Fruit fly (Drosophila melanogaster): Measurements from ENCODE around the gene Elo68beta.

The Elo68beta gene

dm6 chr3L:11093046-11093520 lies 8.4 kb downstream of the Elo68beta start, which contains the start of gene JIL-1 (continued):
- peak; percentile 63 for TF ChIP-seq Mad (GFP tag; optimal IDR thresholded peaks at IDR 0.05)
- TF ChIP-seq vfl (GFP tag; optimal IDR thresholded peaks at IDR 0.05), result peak; percentile 64
- TF ChIP-seq CG2712 (tag; optimal IDR thresholded peaks at IDR 0.05), result peak; percentile 44
- no peak; the same call in 1 of the 2 replicates for TF ChIP-seq CG1024 (GFP tag; IDR thresholded peaks at IDR 0.05)
- TF ChIP-seq Optix (GFP tag; IDR thresholded peaks at IDR 0.05), result no peak
- TF ChIP-seq CG15269 (tag; optimal IDR thresholded peaks at IDR 0.05), result peak; percentile 57
- TF ChIP-seq sima (GFP tag; optimal IDR thresholded peaks at IDR 0.05), result no peak
- no peak for TF ChIP-seq usp (GFP tag; optimal IDR thresholded peaks at IDR 0.05)
- TF ChIP-seq bbx (GFP tag; IDR thresholded peaks at IDR 0.05; ENCODE audit: partially characterized antibody), result peak; percentile 89
- peak; percentile 65 for TF ChIP-seq phol (tag; optimal IDR thresholded peaks at IDR 0.05)
- no peak for TF ChIP-seq CG8478 (optimal IDR thresholded peaks at IDR 0.05)
- peak; percentile 62 for TF ChIP-seq CG32772 (GFP tag; IDR thresholded peaks at IDR 0.05)
- peak; percentile 65 for TF ChIP-seq CG31224 (GFP tag; IDR thresholded peaks at IDR 0.05)
- TF ChIP-seq Atf6 (GFP tag; IDR thresholded peaks at IDR 0.05), result peak; percentile 67
- peak; percentile 48 for TF ChIP-seq az2 (GFP tag; optimal IDR thresholded peaks at IDR 0.05)
- peak; percentile 71; the same call in 2 of the 3 replicates for TF ChIP-seq CG6175 (GFP tag; IDR thresholded peaks at IDR 0.05)
- TF ChIP-seq Sry-δ (GFP tag; optimal IDR thresholded peaks at IDR 0.05), result peak; percentile 65
- TF ChIP-seq CkIIα-i1 (GFP tag; IDR thresholded peaks at IDR 0.05), result no peak
- peak; percentile 93 for TF ChIP-seq slbo (GFP tag; IDR thresholded peaks at IDR 0.05)
- peak; percentile 56 for TF ChIP-seq CG5953 (GFP tag; IDR thresholded peaks at IDR 0.05)
- no peak for TF ChIP-seq Eip74EF (GFP tag; optimal IDR thresholded peaks at IDR 0.05)
- TF ChIP-seq odd (GFP tag; optimal IDR thresholded peaks at IDR 0.05), result no peak
- TF ChIP-seq gcm (GFP tag; optimal IDR thresholded peaks at IDR 0.05), result no peak
- TF ChIP-seq CG1832 (GFP tag; optimal IDR thresholded peaks at IDR 0.05), result no peak
- no peak for TF ChIP-seq pfk (GFP tag; optimal IDR thresholded peaks at IDR 0.05)
- no peak for TF ChIP-seq pan (optimal IDR thresholded peaks at IDR 0.05)
- TF ChIP-seq pan (GFP tag; optimal IDR thresholded peaks at IDR 0.05 in 1 of 2, IDR thresholded peaks at IDR 0.05 in 1 of 2), result peak in 1 of 2 experiments; percentile 68
- TF ChIP-seq CG8388 (GFP tag; optimal IDR thresholded peaks at IDR 0.05), result peak; percentile 2
- TF ChIP-seq NK7.1 (GFP tag; optimal IDR thresholded peaks at IDR 0.05), result no peak
- peak; percentile 6 for TF ChIP-seq Deaf1 (tag; optimal IDR thresholded peaks at IDR 0.05)
- peak; percentile 53 for TF ChIP-seq CG15514 (GFP tag; optimal IDR thresholded peaks at IDR 0.05)
- no peak for TF ChIP-seq CG14965 (GFP tag; optimal IDR thresholded peaks at IDR 0.05; ENCODE audit: borderline replicate concordance)
- no peak for TF ChIP-seq Tbp (GFP tag; optimal IDR thresholded peaks at IDR 0.05)
- TF ChIP-seq Nf-YA (GFP tag; IDR thresholded peaks at IDR 0.05), result peak; percentile 9; the same call in 1 of the 2 replicates
- TF ChIP-seq CG16779 (GFP tag; IDR thresholded peaks at IDR 0.05), result peak; percentile 72; the same call in 1 of the 2 replicates
- TF ChIP-seq corto (GFP tag; optimal IDR thresholded peaks at IDR 0.05), result no peak
- no peak for TF ChIP-seq hth (optimal IDR thresholded peaks at IDR 0.05)
- peak; percentile 75 for TF ChIP-seq hbn (GFP tag; IDR thresholded peaks at IDR 0.05; ENCODE audit: partially characterized antibody)
- TF ChIP-seq Gsc (GFP tag; IDR thresholded peaks at IDR 0.05), result no peak
- TF ChIP-seq Usf (GFP tag; optimal IDR thresholded peaks at IDR 0.05), result no peak
- no peak for TF ChIP-seq jing (GFP tag; optimal IDR thresholded peaks at IDR 0.05)
- peak; percentile 47; the same call in 1 of the 2 replicates for TF ChIP-seq dati (GFP tag; IDR thresholded peaks at IDR 0.05)
- TF ChIP-seq lbe (GFP tag; optimal IDR thresholded peaks at IDR 0.05), result peak; percentile 51
- TF ChIP-seq p53 (GFP tag; optimal IDR thresholded peaks at IDR 0.05), result no peak
- no peak for TF ChIP-seq pnt (GFP tag; optimal IDR thresholded peaks at IDR 0.05)
- no peak for TF ChIP-seq CG12744 (GFP tag; optimal IDR thresholded peaks at IDR 0.05)
- peak; percentile 49 for TF ChIP-seq E2f2 (GFP tag; IDR thresholded peaks at IDR 0.05)
- TF ChIP-seq MESR4 (GFP tag; optimal IDR thresholded peaks at IDR 0.05), result peak; percentile 70
- TF ChIP-seq CG12659 (GFP tag; optimal IDR thresholded peaks at IDR 0.05), result peak; percentile 75
- TF ChIP-seq CG1603 (tag; optimal IDR thresholded peaks at IDR 0.05), result peak; percentile 35
- no peak for TF ChIP-seq CG6254 (GFP tag; optimal IDR thresholded peaks at IDR 0.05)
- no peak for TF ChIP-seq tio (GFP tag; optimal IDR thresholded peaks at IDR 0.05)
